Fruit fly (Drosophila melanogaster): ENCODE results near the gene CG44004.

- no peak for TF ChIP-seq pan (optimal IDR thresholded peaks at IDR 0.05)
- TF ChIP-seq EcR (GFP tag; optimal IDR thresholded peaks at IDR 0.05), result no peak
Measured at dm6 chr3L:18025907-18026306, 47.8 kb downstream of the CG44004 start.

Measured in whole organism.